Fruit fly (Drosophila melanogaster): Measurements from ENCODE around the gene Mybbp1A.
"Not testable (repeated sequence)": the region's sequence is repeated elsewhere in the genome, so short reads cannot be mapped to it uniquely, and the experiment has no call there.

- not testable (repeated sequence) for TF ChIP-seq CG17806 (tag; optimal IDR thresholded peaks at IDR 0.05); EcR (GFP tag; optimal IDR thresholded peaks at IDR 0.05); CG15710 (tag; optimal IDR thresholded peaks at IDR 0.05); CG13204 (GFP tag; optimal IDR thresholded peaks at IDR 0.05); CG14655 (GFP tag; optimal IDR thresholded peaks at IDR 0.05); rn (GFP tag; IDR thresholded peaks at IDR 0.05); gl (tag; optimal IDR thresholded peaks at IDR 0.05); Pif1B (GFP tag; optimal IDR thresholded peaks at IDR 0.05); CG9948 (tag; optimal IDR thresholded peaks at IDR 0.05)
Measured at dm6 chrX:644461-644860, 14.9 kb downstream of the Mybbp1A start, which contains the start of gene CG13367.

All from whole organism, pupa.